Fruit fly (Drosophila melanogaster) whole organism: Measurements from ENCODE around the gene IP3K2.

Experiments used
- CG8478 ChIP-seq: fragments of >200 bp; optimal IDR thresholded peaks from 2 replicates; lab custom pipeline; 2018; ENCODE audit warnings: inconsistent platforms
- Dll ChIP-seq: fragments of >200 bp; optimal IDR thresholded peaks from 2 replicates; lab custom pipeline; 2017
- EcR ChIP-seq, 2 experiments: fragments of >200 bp; optimal IDR thresholded peaks; 2 replicates each; lab custom pipeline; 2017; ENCODE audit warnings: missing biosample characterization in 2 of 2, missing genetic modification characterization in 2 of 2, missing genetic modification reagents in 2 of 2
- pan ChIP-seq: fragments of >200 bp; optimal IDR thresholded peaks from 2 replicates; lab custom pipeline; 2017
- psq ChIP-seq: fragments of >200 bp; optimal IDR thresholded peaks from 2 replicates; lab custom pipeline; 2017
- usp ChIP-seq: fragments of >200 bp; optimal IDR thresholded peaks from 2 replicates; lab custom pipeline; 2017; ENCODE audit warnings: missing biosample characterization, missing genetic modification characterization, mixed read lengths

Gene IP3K2

DNA sequence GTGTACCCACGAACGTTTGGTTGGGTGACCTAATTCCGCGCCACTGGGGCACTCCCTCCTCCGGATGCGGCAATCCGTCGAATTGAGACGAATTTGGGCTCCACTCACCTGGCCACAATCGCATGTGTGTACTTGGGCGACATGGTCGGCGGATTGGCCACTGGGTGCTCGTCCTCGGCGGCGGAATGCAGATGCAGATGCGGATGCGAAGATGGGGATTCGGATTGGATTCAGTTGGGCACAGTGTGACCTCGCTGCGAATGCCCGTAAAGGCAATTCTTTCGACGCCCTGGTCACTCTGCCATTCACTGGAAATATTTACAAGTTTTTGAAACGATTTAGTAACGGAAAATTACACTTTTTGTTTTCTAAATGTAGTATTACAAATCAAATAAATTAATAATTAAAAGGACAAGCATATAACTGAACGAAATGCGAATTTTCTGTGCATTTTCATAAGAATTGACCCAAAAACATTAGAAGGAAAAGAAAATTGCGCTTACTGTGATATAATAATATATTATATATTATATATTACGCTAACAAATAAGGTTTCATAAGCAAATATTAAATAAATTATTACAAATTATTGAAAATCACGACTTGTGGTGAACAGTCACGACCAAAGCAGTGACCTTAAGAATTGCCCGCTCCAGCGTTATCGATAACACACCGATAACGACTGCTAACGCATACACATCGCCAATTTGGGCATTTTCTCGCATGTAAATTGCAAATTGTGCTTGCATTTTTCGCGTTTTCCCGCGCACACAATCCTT is 6.8 kb upstream of the IP3K2 start, which contains the start of gene CG1622:
Gene CG1622 (plus strand): TSS at position 678 of the 779 bp plus-strand sequence.
- no peak for TF ChIP-seq Dll (lab: Kevin White, UChicago)

- TF ChIP-seq CG8478 (lab: Kevin White, UChicago) (no peak), pan (no peak), Dll (lab: Kevin White, UChicago) (no peak), psq (lab: Kevin White, UChicago) (no peak), usp (GFP tag; lab: Kevin White, UChicago) (no peak), EcR (GFP tag; optimal IDR thresholded peaks at IDR 0.05; lab: Kevin White, UChicago) (no peak)
Measured at dm6 chrX:13300835-13301502, 2.5 kb upstream of the IP3K2 start.

DNA sequence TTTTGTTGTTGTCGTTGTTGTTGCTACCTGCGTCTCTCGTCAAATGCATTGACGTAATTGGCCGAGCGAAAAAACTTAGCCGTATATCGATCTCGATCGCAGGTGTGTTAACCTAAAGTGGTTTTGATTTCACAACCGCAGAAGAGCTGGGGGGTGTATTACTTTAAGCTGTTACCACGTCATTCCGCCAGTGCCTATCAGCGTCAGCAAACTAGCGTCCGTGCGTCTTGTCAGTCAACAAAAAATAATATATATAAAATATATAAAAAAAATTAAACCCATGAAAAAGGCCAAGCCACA is 1.2 kb upstream of the IP3K2 start, which contains the start of gene CG1764:
Gene CG1764 (minus strand): TSS at position 101 of the 300 bp plus-strand sequence.
- no peak for TF ChIP-seq EcR (GFP tag; optimal IDR thresholded peaks at IDR 0.05; lab: Kevin White, UChicago)
- no peak for TF ChIP-seq psq (lab: Kevin White, UChicago)
- no peak for TF ChIP-seq Dll (lab: Kevin White, UChicago)
- no peak for TF ChIP-seq CG8478 (lab: Kevin White, UChicago)
- TF ChIP-seq pan, result no peak
- no peak for TF ChIP-seq usp (GFP tag; lab: Kevin White, UChicago)

dm6 chrX:13302615-13303526 is 562 bp upstream of the IP3K2 start:
- TF ChIP-seq CG8478 (lab: Kevin White, UChicago), result no peak
- no peak for TF ChIP-seq Dll (lab: Kevin White, UChicago)
- no peak for TF ChIP-seq psq (lab: Kevin White, UChicago)
- TF ChIP-seq EcR (GFP tag; optimal IDR thresholded peaks at IDR 0.05; lab: Kevin White, UChicago), result no peak
- TF ChIP-seq usp (GFP tag; lab: Kevin White, UChicago), result no peak
- TF ChIP-seq pan, result no peak

dm6 chrX:13303656-13304647 is 519 bp downstream of the IP3K2 start:
- TF ChIP-seq pan (no peak), Dll (lab: Kevin White, UChicago) (no peak), psq (lab: Kevin White, UChicago) (no peak), usp (GFP tag; lab: Kevin White, UChicago) (no peak), CG8478 (lab: Kevin White, UChicago) (no peak), EcR (GFP tag; optimal IDR thresholded peaks at IDR 0.05; lab: Kevin White, UChicago) (no peak)

dm6 chrX:13305323-13305722 is 1.9 kb downstream of the IP3K2 start:
- no peak for TF ChIP-seq usp (GFP tag; lab: Kevin White, UChicago)
- TF ChIP-seq psq (lab: Kevin White, UChicago), result no peak
- no peak for TF ChIP-seq pan
- TF ChIP-seq Dll (lab: Kevin White, UChicago), result no peak
- no peak for TF ChIP-seq CG8478 (lab: Kevin White, UChicago)
- no peak for TF ChIP-seq EcR (GFP tag; optimal IDR thresholded peaks at IDR 0.05; lab: Kevin White, UChicago)

DNA sequence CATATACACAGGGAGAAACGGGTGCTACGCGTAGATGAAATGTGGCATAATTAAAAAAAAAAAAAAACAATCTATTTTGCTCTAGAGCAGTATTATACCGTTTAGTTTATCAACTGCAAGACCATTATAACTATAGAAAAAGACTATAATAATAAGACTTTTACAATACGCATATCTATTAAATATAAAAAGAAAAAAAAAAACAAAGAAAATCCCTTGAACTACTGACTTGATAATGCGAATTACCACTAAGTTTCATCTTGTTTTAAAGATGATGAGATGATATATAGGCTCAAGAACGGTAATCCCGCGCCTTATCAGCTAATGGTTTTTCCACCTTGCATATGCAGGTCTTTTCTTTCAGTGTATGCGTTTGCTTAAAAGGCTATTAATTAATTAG is 3.8 kb downstream of the IP3K2 start:
- TF ChIP-seq CG8478 (lab: Kevin White, UChicago), result no peak

DNA sequence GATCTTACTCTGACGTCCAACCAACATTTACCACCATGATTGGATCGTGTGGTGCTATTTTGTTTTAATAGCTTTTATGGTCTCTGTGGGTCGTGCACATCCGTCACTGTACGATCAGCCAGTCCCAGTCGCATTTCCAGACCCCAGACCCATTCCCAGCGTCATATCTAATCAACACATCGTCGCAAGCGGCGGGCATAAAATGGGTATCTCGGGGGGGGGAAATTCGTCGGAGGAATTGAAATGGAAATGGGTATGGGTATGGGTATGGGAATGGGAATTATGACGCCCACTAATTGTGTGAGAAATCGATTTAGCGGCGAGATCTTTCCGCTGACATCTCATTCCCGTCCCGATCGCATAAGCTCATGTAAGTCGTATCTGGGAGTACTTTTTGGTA is 7.3 kb downstream of the IP3K2 start:
- no peak for TF ChIP-seq psq (lab: Kevin White, UChicago)
- TF ChIP-seq Dll (lab: Kevin White, UChicago), result no peak
- no peak for TF ChIP-seq usp (GFP tag; lab: Kevin White, UChicago)
- no peak for TF ChIP-seq pan
- TF ChIP-seq EcR (GFP tag; optimal IDR thresholded peaks at IDR 0.05; lab: Kevin White, UChicago), result no peak
- no peak for TF ChIP-seq CG8478 (lab: Kevin White, UChicago)

DNA sequence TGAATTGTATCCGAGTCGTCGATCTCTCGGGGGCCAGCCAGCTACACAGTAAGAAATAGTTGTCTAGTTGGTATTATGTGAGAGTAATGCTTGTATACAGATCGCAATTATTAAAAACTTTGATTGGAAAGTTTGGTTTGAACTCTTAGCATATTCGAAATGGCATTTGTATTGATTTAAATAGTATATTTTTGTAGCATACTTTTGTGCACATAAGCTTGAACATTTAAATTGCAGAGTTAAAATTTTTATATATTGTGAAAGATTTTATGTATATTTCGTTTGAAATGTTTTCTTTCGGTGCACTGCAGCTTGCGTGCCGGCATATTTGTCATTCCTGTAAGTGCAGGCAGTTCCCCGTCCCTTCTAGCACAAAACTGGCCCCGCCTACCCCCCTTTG is 8.8 kb downstream of the IP3K2 start:
- no peak for TF ChIP-seq EcR (GFP tag; optimal IDR thresholded peaks at IDR 0.05; lab: Kevin White, UChicago)
- no peak for TF ChIP-seq CG8478 (lab: Kevin White, UChicago)
- no peak for TF ChIP-seq pan
- no peak for TF ChIP-seq psq (lab: Kevin White, UChicago)
- no peak for TF ChIP-seq usp (GFP tag; lab: Kevin White, UChicago)
- no peak for TF ChIP-seq Dll (lab: Kevin White, UChicago)

- TF ChIP-seq CG8478 (lab: Kevin White, UChicago) (no peak), Dll (lab: Kevin White, UChicago) (no peak), pan (no peak), EcR (GFP tag; optimal IDR thresholded peaks at IDR 0.05; lab: Kevin White, UChicago) (no peak), psq (lab: Kevin White, UChicago) (no peak), usp (GFP tag; lab: Kevin White, UChicago) (no peak)
Measured at dm6 chrX:13313133-13313532, 9.7 kb downstream of the IP3K2 start.
